Worm (Caenorhabditis elegans): ENCODE measurements around the gene Y110A2AL.6.

DNA sequence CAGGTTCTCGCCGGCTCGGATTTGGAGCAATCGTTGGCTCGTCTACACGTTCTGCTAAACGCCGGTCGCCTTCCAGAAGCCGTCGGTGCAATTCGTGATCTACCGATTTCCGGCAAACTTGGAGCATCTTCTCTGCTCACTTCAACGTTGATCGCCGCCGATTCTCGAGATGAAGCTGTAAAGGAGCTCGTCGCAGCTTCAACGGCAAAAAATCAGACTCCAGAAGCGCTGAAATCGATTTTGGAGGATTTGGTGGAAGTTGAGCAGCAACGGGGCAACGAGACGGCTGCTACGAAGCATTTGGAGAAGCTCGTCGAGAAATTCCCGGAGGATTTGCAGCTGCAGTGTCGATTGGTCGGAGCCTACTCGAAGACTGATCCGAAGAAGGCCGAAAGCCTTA is 49.7 kb downstream of the Y110A2AL.6 start:
- TF ChIP-seq W03F9.2 (tag; optimal IDR thresholded peaks at IDR 0.05) (no peak), him-1 (tag; optimal IDR thresholded peaks at IDR 0.05) (no peak)
